Fruit fly (Drosophila melanogaster) whole organism, embryonic: Measurements from ENCODE around the gene CG33298.

Source experiments
- Abd-B ChIP-seq: fragments of 200-800 bp; sonication (Bioruptor generic); optimal IDR thresholded peaks from 2 replicates; lab custom pipeline; 2018; ENCODE audit warnings: missing biosample characterization, mild to moderate bottlenecking, missing genetic modification characterization, moderate library complexity
- Dip2 ChIP-seq: fragments of 200-800 bp; sonication (Bioruptor generic); IDR thresholded peaks from 2 replicates; pipeline ENCODE4 v1.3.6; 2022; ENCODE audit warnings: missing biosample characterization, missing genetic modification characterization
- hkb ChIP-seq, 2 experiments: fragments of 200-800 bp in 1 of 2; fragments of >200 bp in 1 of 2; sonication (Bioruptor generic) in 1 of 2; IDR thresholded peaks in 1 of 2; optimal IDR thresholded peaks in 1 of 2; 2 replicates each; pipeline versions ENCODE4 v1.3.6 to Lab custom; 2017 to 2022; ENCODE audit warnings: missing biosample characterization in 1 of 2, missing genetic modification characterization in 1 of 2

- no peak for TF ChIP-seq hkb (optimal IDR thresholded peaks at IDR 0.05; lab: Kevin White, UChicago)
- TF ChIP-seq hkb (GFP tag; IDR thresholded peaks at IDR 0.05; lab: Robert Waterston, UW): no peak
- no peak for TF ChIP-seq Abd-B
- TF ChIP-seq Dip2 (GFP tag; lab: Robert Waterston, UW): no peak
These were observed 596 bp downstream of the CG33298 start for dm6 chr2L:9495870-9496269.
